Worm (Caenorhabditis elegans) whole organism, late embryonic: ENCODE results near the gene C26F1.3.

Experiments used
- C08G9.2 ChIP-seq: sonication (generic microtip); optimal IDR thresholded peaks from 2 replicates; lab custom pipeline; 2016; ENCODE audit warnings: mild to moderate bottlenecking, missing genetic modification characterization, moderate library complexity, missing compliant biosample characterization
- C38D4.7 ChIP-seq: fragments of 200-800 bp; sonication (Bioruptor generic); optimal IDR thresholded peaks from 2 replicates; lab custom pipeline; 2018; ENCODE audit warnings: mild to moderate bottlenecking, missing genetic modification characterization, moderate library complexity, missing compliant biosample characterization
- F13H6.1 ChIP-seq: sonication (generic microtip); optimal IDR thresholded peaks from 2 replicates; lab custom pipeline; 2016; ENCODE audit warnings: missing genetic modification characterization, missing compliant biosample characterization
- T23F11.4 ChIP-seq: fragments of 200-800 bp; sonication (Bioruptor generic); optimal IDR thresholded peaks from 2 replicates; lab custom pipeline; 2018; ENCODE audit warnings: mild to moderate bottlenecking, missing genetic modification characterization, missing compliant biosample characterization
- ceh-14 ChIP-seq: sonication (generic microtip); optimal IDR thresholded peaks from 2 replicates; lab custom pipeline; 2016; ENCODE audit warnings: missing genotype, missing genetic modification characterization, missing compliant biosample characterization
- ceh-18 ChIP-seq: sonication (generic microtip); optimal IDR thresholded peaks from 2 replicates; lab custom pipeline; 2016; ENCODE audit warnings: missing genetic modification characterization, missing compliant biosample characterization
- ceh-2 ChIP-seq: sonication (generic microtip); optimal IDR thresholded peaks from 2 replicates; lab custom pipeline; 2016; ENCODE audit warnings: missing genotype, missing genetic modification characterization, missing compliant biosample characterization
- ceh-22 ChIP-seq: sonication (generic microtip); optimal IDR thresholded peaks from 2 replicates; lab custom pipeline; 2017; ENCODE audit warnings: missing biosample characterization, missing genetic modification characterization
- ceh-30 ChIP-seq: fragments of 150-350 bp; optimal IDR thresholded peaks from 2 replicates; lab custom pipeline; 2014; ENCODE audit warnings: missing biosample characterization, missing genetic modification characterization
- ceh-31 ChIP-seq: sonication (generic microtip); optimal IDR thresholded peaks from 2 replicates; lab custom pipeline; 2016; ENCODE audit warnings: missing genetic modification characterization, missing compliant biosample characterization
- elt-2 ChIP-seq: sonication (generic microtip); optimal IDR thresholded peaks from 2 replicates; lab custom pipeline; 2016; ENCODE audit warnings: missing genetic modification reagents, missing genetic modification characterization, missing compliant biosample characterization
- elt-4 ChIP-seq: sonication (generic microtip); optimal IDR thresholded peaks from 2 replicates; lab custom pipeline; 2016; ENCODE audit warnings: missing genetic modification characterization, missing compliant biosample characterization
- ets-4 ChIP-seq: sonication (generic microtip); optimal IDR thresholded peaks from 2 replicates; lab custom pipeline; 2016; ENCODE audit warnings: missing genetic modification characterization, missing compliant biosample characterization
- eyg-1 ChIP-seq: sonication (generic microtip); optimal IDR thresholded peaks from 2 replicates; lab custom pipeline; 2016; ENCODE audit warnings: missing genotype, missing genetic modification characterization, missing compliant biosample characterization
- fkh-6 ChIP-seq: sonication (generic microtip); optimal IDR thresholded peaks from 2 replicates; lab custom pipeline; 2016; ENCODE audit warnings: missing genetic modification characterization, missing compliant biosample characterization
- hlh-13 ChIP-seq: fragments of 200-800 bp; sonication (Bioruptor generic); optimal IDR thresholded peaks from 2 replicates; lab custom pipeline; 2018; ENCODE audit warnings: mild to moderate bottlenecking, missing genetic modification characterization, missing compliant biosample characterization
- hlh-15 ChIP-seq: sonication (generic microtip); optimal IDR thresholded peaks from 2 replicates; lab custom pipeline; 2016; ENCODE audit warnings: missing genetic modification characterization, missing compliant biosample characterization
- hlh-30 ChIP-seq: sonication (generic microtip); optimal IDR thresholded peaks from 2 replicates; lab custom pipeline; 2017; ENCODE audit warnings: antibody characterized with exemption, missing genetic modification characterization, missing compliant biosample characterization; ENCODE audit not compliant: insufficient read depth
- hlh-6 ChIP-seq: sonication (generic microtip); optimal IDR thresholded peaks from 2 replicates; lab custom pipeline; 2016; ENCODE audit warnings: missing genotype, missing genetic modification characterization, missing compliant biosample characterization
- hlh-8 ChIP-seq: sonication (generic microtip); optimal IDR thresholded peaks from 2 replicates; lab custom pipeline; 2016; ENCODE audit warnings: missing genotype, missing genetic modification characterization, missing compliant biosample characterization
- lim-6 ChIP-seq: sonication (generic microtip); optimal IDR thresholded peaks from 2 replicates; lab custom pipeline; 2016; ENCODE audit warnings: missing genetic modification characterization, missing compliant biosample characterization
- mec-3 ChIP-seq: sonication (generic microtip); optimal IDR thresholded peaks from 2 replicates; lab custom pipeline; 2016; ENCODE audit warnings: borderline replicate concordance, missing genetic modification characterization, missing compliant biosample characterization
- nfya-1 ChIP-seq: sonication (generic microtip); optimal IDR thresholded peaks from 2 replicates; lab custom pipeline; 2017; ENCODE audit warnings: missing genetic modification characterization, mild to moderate bottlenecking, missing compliant biosample characterization, antibody characterized with exemption, moderate library complexity
- pha-2 ChIP-seq: sonication (generic microtip); optimal IDR thresholded peaks from 2 replicates; lab custom pipeline; 2017; ENCODE audit warnings: mild to moderate bottlenecking, missing genetic modification characterization, missing compliant biosample characterization
- pha-4 ChIP-seq: fragments of 150-350 bp; optimal IDR thresholded peaks from 2 replicates; lab custom pipeline; 2018; ENCODE audit warnings: missing biosample characterization, missing genetic modification reagents, missing genetic modification characterization
- pqm-1 ChIP-seq: sonication (generic microtip); optimal IDR thresholded peaks from 2 replicates; lab custom pipeline; 2016; ENCODE audit warnings: missing genetic modification characterization, missing compliant biosample characterization
- pros-1 ChIP-seq: fragments of 150-350 bp; optimal IDR thresholded peaks from 2 replicates; lab custom pipeline; 2014; ENCODE audit warnings: missing biosample characterization, missing genetic modification reagents, missing genetic modification characterization
- sox-2 ChIP-seq: fragments of 200-800 bp; sonication (Bioruptor generic); IDR thresholded peaks from 2 replicates; pipeline ENCODE4 v1.3.6; 2022; ENCODE audit warnings: missing genetic modification reagents, missing genetic modification characterization, missing compliant biosample characterization
- tbx-2 ChIP-seq: sonication (generic microtip); optimal IDR thresholded peaks from 2 replicates; lab custom pipeline; 2016; ENCODE audit warnings: missing genetic modification characterization, missing compliant biosample characterization
- tbx-7 ChIP-seq: sonication (generic microtip); optimal IDR thresholded peaks from 2 replicates; lab custom pipeline; 2016; ENCODE audit warnings: missing genotype, missing genetic modification characterization, missing compliant biosample characterization
- ttx-3 ChIP-seq: sonication (generic microtip); optimal IDR thresholded peaks from 2 replicates; lab custom pipeline; 2016; ENCODE audit warnings: missing genetic modification reagents, missing genetic modification characterization, missing compliant biosample characterization
- unc-3 ChIP-seq, 2 experiments: fragments of 200-800 bp in 1 of 2; sonication (Bioruptor generic) in 1 of 2; sonication (generic microtip) in 1 of 2; conservative IDR thresholded peaks in 1 of 2; optimal IDR thresholded peaks in 1 of 2; 2 replicates each; pipeline versions ENCODE4 v1.3.6 to Lab custom; 2016 to 2022; ENCODE audit warnings: missing compliant biosample characterization in 2 of 2, missing genetic modification characterization in 2 of 2, missing genetic modification reagents in 1 of 2
- unc-42 ChIP-seq: sonication (generic microtip); optimal IDR thresholded peaks from 2 replicates; lab custom pipeline; 2016; ENCODE audit warnings: missing genotype, missing genetic modification characterization, missing compliant biosample characterization
- zip-5 ChIP-seq: sonication (generic microtip); optimal IDR thresholded peaks from 2 replicates; lab custom pipeline; 2016; ENCODE audit warnings: missing genetic modification characterization, missing compliant biosample characterization

Gene C26F1.3

ce11 chrV:7814601-7815000, 37.5 kb downstream of the C26F1.3 start, which contains the start of gene ZK742.6:
ZK742.6 (minus strand) TSS chrV:7814942.
- TF ChIP-seq unc-3 (GFP tag; conservative IDR thresholded peaks at IDR 0.05; lab: Robert Waterston, UW), result no peak
- TF ChIP-seq unc-3 (tag; optimal IDR thresholded peaks at IDR 0.05; lab: Kevin White, UChicago), result no peak
- TF ChIP-seq F13H6.1 (tag; lab: Kevin White, UChicago), result no peak
- no peak for TF ChIP-seq tbx-7 (tag; lab: Kevin White, UChicago)
- no peak for TF ChIP-seq hlh-30 (tag; lab: Kevin White, UChicago)
- TF ChIP-seq elt-2 (tag; lab: Kevin White, UChicago), result no peak
- no peak for TF ChIP-seq ceh-22 (tag; lab: Kevin White, UChicago)
- no peak for TF ChIP-seq lim-6 (tag; lab: Kevin White, UChicago)
- no peak for TF ChIP-seq pqm-1 (tag; lab: Kevin White, UChicago)
- TF ChIP-seq C38D4.7 (GFP tag; lab: Kevin White, UChicago), result no peak
- no peak for TF ChIP-seq hlh-13 (GFP tag; lab: Kevin White, UChicago)
- TF ChIP-seq pha-2 (tag; lab: Kevin White, UChicago), result no peak
- TF ChIP-seq hlh-8, result no peak
- TF ChIP-seq hlh-15 (tag; lab: Kevin White, UChicago), result no peak
- no peak for TF ChIP-seq ttx-3 (tag; lab: Kevin White, UChicago)
- TF ChIP-seq pha-4, result no peak
- no peak for TF ChIP-seq mec-3 (tag; lab: Kevin White, UChicago)
- no peak for TF ChIP-seq pros-1 (tag; lab: Kevin White, UChicago)
- no peak for TF ChIP-seq fkh-6 (tag; lab: Kevin White, UChicago)
- TF ChIP-seq nfya-1, result no peak
- TF ChIP-seq elt-4, result no peak
- TF ChIP-seq, all 69 proteins: peak for 0

ce11 chrV:7816486-7816885, 39.4 kb downstream of the C26F1.3 start:
- TF ChIP-seq eyg-1 (tag; lab: Kevin White, UChicago) (no peak), unc-42 (tag; lab: Kevin White, UChicago) (peak; percentile 95), ceh-18 (tag; lab: Kevin White, UChicago) (no peak), hlh-6 (tag; lab: Kevin White, UChicago) (no peak), ceh-30 (tag; lab: Kevin White, UChicago) (no peak)

ce11 chrV:7819585-7819984, 42.5 kb downstream of the C26F1.3 start:
- no peak for TF ChIP-seq hlh-6 (tag; lab: Kevin White, UChicago)
- no peak for TF ChIP-seq sox-2 (GFP tag; lab: Robert Waterston, UW)
- no peak for TF ChIP-seq mec-3 (tag; lab: Kevin White, UChicago)
- no peak for TF ChIP-seq ceh-30 (tag; lab: Kevin White, UChicago)
- TF ChIP-seq unc-42 (tag; lab: Kevin White, UChicago), result peak; percentile 74

- TF ChIP-seq unc-42 (tag; lab: Kevin White, UChicago), result peak; percentile 50
- TF ChIP-seq tbx-2, result peak; percentile 79
- TF ChIP-seq ceh-14, result peak; percentile 62
- TF ChIP-seq ets-4 (tag; lab: Kevin White, UChicago), result peak; percentile 14
- peak; percentile 23 for TF ChIP-seq lim-6 (tag; lab: Kevin White, UChicago)
- TF ChIP-seq C08G9.2 (tag; lab: Kevin White, UChicago), result peak; percentile 57
- TF ChIP-seq zip-5 (tag; lab: Kevin White, UChicago), result peak; percentile 2
- TF ChIP-seq ceh-2, result peak; percentile 24
- no peak for TF ChIP-seq fkh-6 (tag; lab: Kevin White, UChicago)
- peak; percentile 92 for TF ChIP-seq ceh-31
- TF ChIP-seq elt-2 (tag; lab: Kevin White, UChicago), result peak; percentile 22
- TF ChIP-seq T23F11.4 (GFP tag; lab: Kevin White, UChicago), result no peak
- no peak for TF ChIP-seq F13H6.1 (tag; lab: Kevin White, UChicago)
Measured at ce11 chrV:7820270-7820669, 43.2 kb downstream of the C26F1.3 start, which contains the start of gene lbp-4. lbp-4 (plus strand) TSS chrV:7820578.
